Worm (Caenorhabditis elegans) whole organism, L1 larva: ENCODE data around the gene lgc-39.
A peak's percentile ranks its signal among the peaks of the same experiment; 100 is the strongest.

Experiments used
- C04F5.9 ChIP-seq: sonication (generic microtip); optimal IDR thresholded peaks from 2 replicates; lab custom pipeline; 2016; ENCODE audit warnings: missing genetic modification characterization, missing compliant biosample characterization
- ceh-90 ChIP-seq: sonication (generic microtip); optimal IDR thresholded peaks from 2 replicates; lab custom pipeline; 2016; ENCODE audit warnings: missing genetic modification characterization, missing compliant biosample characterization
- efl-1 ChIP-seq, 4 experiments: fragments of 150-350 bp; optimal IDR thresholded peaks in 3 of 4; peaks in 1 of 4; 1 replicate in 1 of 4; 2 replicates in 3 of 4; lab custom pipeline; 2014; ENCODE audit warnings: missing biosample characterization in 2 of 4, missing genetic modification characterization in 2 of 4, missing genetic modification reagents in 2 of 4
- ets-5 ChIP-seq: fragments of 200-800 bp; sonication (Bioruptor generic); IDR thresholded peaks from 2 replicates; pipeline ENCODE4 v1.3.6; 2022; ENCODE audit warnings: missing genetic modification characterization, missing compliant biosample characterization
- lin-14 ChIP-seq: fragments of 200-800 bp; sonication (Bioruptor generic); optimal IDR thresholded peaks from 2 replicates; lab custom pipeline; 2018; ENCODE audit warnings: mild to moderate bottlenecking, missing genetic modification characterization, moderate library complexity, missing compliant biosample characterization
- nhr-12 ChIP-seq: sonication (generic microtip); optimal IDR thresholded peaks from 2 replicates; lab custom pipeline; 2017; ENCODE audit warnings: missing biosample characterization, missing genetic modification characterization
- nhr-28 ChIP-seq: fragments of 150-350 bp; optimal IDR thresholded peaks from 2 replicates; lab custom pipeline; 2014; ENCODE audit warnings: missing biosample characterization, missing genetic modification characterization
- nhr-47 ChIP-seq: sonication (generic microtip); optimal IDR thresholded peaks from 2 replicates; lab custom pipeline; 2016; ENCODE audit warnings: mild to moderate bottlenecking, missing genetic modification characterization, moderate library complexity, missing compliant biosample characterization
- nhr-77 ChIP-seq: fragments of 150-350 bp; optimal IDR thresholded peaks from 2 replicates; lab custom pipeline; 2014; ENCODE audit warnings: missing biosample characterization, missing genetic modification characterization
- rnt-1 ChIP-seq: sonication (generic microtip); optimal IDR thresholded peaks from 2 replicates; lab custom pipeline; 2016; ENCODE audit warnings: mild to moderate bottlenecking, missing genetic modification characterization, moderate library complexity, missing compliant biosample characterization
- snpc-4 ChIP-seq: fragments of 150-350 bp; optimal IDR thresholded peaks from 2 replicates; lab custom pipeline; 2014; ENCODE audit warnings: missing biosample characterization, missing genetic modification characterization
- sox-4 ChIP-seq: sonication (generic microtip); optimal IDR thresholded peaks from 2 replicates; lab custom pipeline; 2016; ENCODE audit warnings: missing genetic modification characterization, missing compliant biosample characterization
- sup-37 ChIP-seq: fragments of 200-800 bp; sonication (Bioruptor generic); optimal IDR thresholded peaks from 2 replicates; lab custom pipeline; 2018; ENCODE audit warnings: mild to moderate bottlenecking, missing genetic modification characterization, missing compliant biosample characterization
- tlp-1 ChIP-seq: fragments of 150-350 bp; optimal IDR thresholded peaks from 2 replicates; lab custom pipeline; 2014; ENCODE audit warnings: missing biosample characterization, missing genetic modification characterization
- unc-98 ChIP-seq: fragments of 200-800 bp; sonication (Bioruptor generic); IDR thresholded peaks from 2 replicates; pipeline ENCODE4 v1.3.6; 2022; ENCODE audit warnings: missing genetic modification characterization, missing compliant biosample characterization
- zip-4 ChIP-seq: fragments of 200-800 bp; sonication (Bioruptor generic); optimal IDR thresholded peaks from 2 replicates; lab custom pipeline; 2018; ENCODE audit warnings: mild to moderate bottlenecking, missing genetic modification characterization, moderate library complexity, missing compliant biosample characterization

The lgc-39 gene

DNA sequence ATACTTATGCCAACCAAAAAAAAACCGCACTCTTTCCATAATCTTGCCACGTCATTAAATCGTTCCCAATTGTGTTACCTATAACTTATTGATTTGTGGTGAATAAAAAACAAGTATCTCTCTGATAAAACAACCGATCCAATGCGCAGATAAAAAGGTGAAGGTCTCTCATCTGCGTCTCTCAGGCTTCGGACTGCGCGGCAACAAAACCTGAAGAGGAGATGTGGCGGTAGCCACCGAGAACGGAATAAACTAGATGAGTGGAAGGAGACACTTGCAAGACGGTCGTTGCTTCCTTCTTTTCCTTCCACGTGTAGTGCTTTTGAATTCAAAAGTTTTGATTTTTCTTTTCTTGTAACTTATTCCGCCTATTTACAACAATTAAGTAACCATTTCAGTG lies 49.6 kb downstream of the lgc-39 start, which contains the start of gene fkb-3 (continued):
- TF ChIP-seq nhr-77 (tag; lab: Kevin White, UChicago) = no peak
- no peak for TF ChIP-seq nhr-47
- TF ChIP-seq sup-37 = no peak
- no peak for TF ChIP-seq nhr-12 (tag; lab: Kevin White, UChicago)
- TF ChIP-seq rnt-1 (tag; lab: Kevin White, UChicago) = peak; percentile 3
- no peak for TF ChIP-seq C04F5.9 (tag; lab: Kevin White, UChicago)
- no peak for TF ChIP-seq sox-4 (tag; lab: Kevin White, UChicago)
- TF ChIP-seq snpc-4 (tag; lab: Kevin White, UChicago) = no peak
- TF ChIP-seq ceh-90 (tag; lab: Kevin White, UChicago) = no peak
- no peak for TF ChIP-seq zip-4 (GFP tag; lab: Kevin White, UChicago)
- TF ChIP-seq lin-14 (GFP tag; lab: Kevin White, UChicago) = peak; percentile 46
- no peak for TF ChIP-seq unc-98 (GFP tag; lab: Robert Waterston, UW)
- TF ChIP-seq tlp-1 = no peak
- TF ChIP-seq ets-5 (GFP tag; lab: Robert Waterston, UW) = no peak

DNA sequence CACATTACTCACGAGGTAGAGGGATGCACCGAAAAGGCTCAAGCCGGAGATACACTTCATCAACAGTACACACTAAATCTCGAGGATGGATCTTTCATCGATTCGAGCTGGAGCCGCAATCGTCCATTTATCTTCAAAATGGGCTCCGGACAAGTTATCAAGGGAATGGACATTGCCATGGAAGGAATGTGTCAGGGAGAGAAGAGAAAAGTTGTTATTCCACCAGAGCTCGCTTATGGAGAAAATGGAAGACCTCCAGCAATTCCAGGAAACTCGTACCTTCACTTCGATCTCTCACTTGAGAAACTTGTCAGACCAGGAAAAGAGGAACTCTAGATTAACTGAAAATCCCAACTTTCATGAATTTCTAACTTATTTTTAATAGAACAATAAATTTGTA lies 50.6 kb downstream of the lgc-39 start:
- TF ChIP-seq efl-1 (optimal IDR thresholded peaks at IDR 0.05; lab: Kevin White, UChicago) = no peak
- TF ChIP-seq efl-1 (GFP tag; optimal IDR thresholded peaks at IDR 0.05 in 1 of 2; lab: Kevin White, UChicago) = peak in 1 of 2 experiments; percentile 10
- TF ChIP-seq nhr-28 = no peak
- TF ChIP-seq, all 84 proteins: peak for 1
